Fruit fly (Drosophila melanogaster) whole organism, adult: ENCODE data around the gene CG18213.

Experiments
- CG12768 ChIP-seq: fragments of 200-800 bp; sonication (Bioruptor generic); optimal IDR thresholded peaks from 2 replicates; lab custom pipeline; 2017; ENCODE audit warnings: missing biosample characterization, missing genetic modification characterization, mild to moderate bottlenecking, moderate library complexity, missing genetic modification reagents
- CG7045 ChIP-seq: fragments of 200-800 bp; sonication (Bioruptor generic); optimal IDR thresholded peaks from 2 replicates; lab custom pipeline; 2017; ENCODE audit warnings: missing biosample characterization, mild to moderate bottlenecking, missing genetic modification characterization
- Clk ChIP-seq: fragments of 200-800 bp; sonication (Bioruptor generic); optimal IDR thresholded peaks from 2 replicates; lab custom pipeline; 2017; ENCODE audit warnings: missing biosample characterization, missing genetic modification characterization
- Crg-1 ChIP-seq: fragments of 200-800 bp; sonication (Bioruptor generic); optimal IDR thresholded peaks from 2 replicates; lab custom pipeline; 2016; ENCODE audit warnings: missing biosample characterization, missing genetic modification characterization
- Mnt ChIP-seq: fragments of 200-800 bp; sonication (Bioruptor generic); optimal IDR thresholded peaks from 2 replicates; lab custom pipeline; 2016; ENCODE audit warnings: missing biosample characterization, mild to moderate bottlenecking, missing genetic modification characterization
- kay ChIP-seq: fragments of 200-800 bp; sonication (Bioruptor generic); peaks from one replicate; lab custom pipeline; 2016; ENCODE audit warnings: missing biosample characterization, missing genetic modification characterization, borderline replicate concordance
- tj ChIP-seq: fragments of 200-800 bp; sonication (Bioruptor generic); optimal IDR thresholded peaks from 3 replicates; lab custom pipeline; 2017; ENCODE audit warnings: missing biosample characterization, mild to moderate bottlenecking, missing genetic modification characterization, moderate library complexity

DNA sequence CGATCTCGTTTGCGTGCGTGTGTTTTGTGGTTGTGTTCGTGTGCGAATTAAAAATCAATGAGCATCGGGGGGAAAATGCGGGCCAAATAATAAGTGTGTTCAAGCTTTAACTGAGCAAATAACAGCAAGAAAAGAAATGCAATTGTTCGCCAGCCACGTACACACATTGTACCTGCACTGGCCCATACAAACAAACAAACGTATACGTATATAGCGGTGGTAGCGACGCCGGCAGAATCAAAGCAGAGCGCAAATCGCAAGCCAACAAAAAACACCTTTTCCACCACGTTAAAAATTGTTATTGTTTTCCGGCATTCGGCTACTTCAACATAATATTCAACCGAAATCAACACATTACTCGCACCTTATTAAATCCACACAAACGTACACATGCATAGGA, 14.5 kb upstream of the CG18213 start:
- no peak for TF ChIP-seq CG7045 (GFP tag; lab: Kevin White, UChicago)
- TF ChIP-seq CG12768: no peak
- TF ChIP-seq tj (GFP tag; lab: Kevin White, UChicago): peak; percentile 37
- TF ChIP-seq Mnt (GFP tag; lab: Kevin White, UChicago): no peak
- no peak for TF ChIP-seq Clk (GFP tag; lab: Kevin White, UChicago)
- TF ChIP-seq kay: no peak
- no peak for TF ChIP-seq Crg-1 (GFP tag; lab: Kevin White, UChicago)
